Fruit fly (Drosophila melanogaster) whole organism: ENCODE results near the gene Ids.

Source experiments
- CG8478 ChIP-seq: fragments of >200 bp; optimal IDR thresholded peaks from 2 replicates; lab custom pipeline; 2018; ENCODE audit warnings: inconsistent platforms
- Dll ChIP-seq: fragments of >200 bp; optimal IDR thresholded peaks from 2 replicates; lab custom pipeline; 2017
- EcR ChIP-seq, 2 experiments: fragments of >200 bp; optimal IDR thresholded peaks; 2 replicates each; lab custom pipeline; 2017; ENCODE audit warnings: missing biosample characterization in 2 of 2, missing genetic modification characterization in 2 of 2, missing genetic modification reagents in 2 of 2
- pan ChIP-seq: fragments of >200 bp; optimal IDR thresholded peaks from 2 replicates; lab custom pipeline; 2017
- psq ChIP-seq: fragments of >200 bp; optimal IDR thresholded peaks from 2 replicates; lab custom pipeline; 2017
- usp ChIP-seq: fragments of >200 bp; optimal IDR thresholded peaks from 2 replicates; lab custom pipeline; 2017; ENCODE audit warnings: missing biosample characterization, missing genetic modification characterization, mixed read lengths

DNA sequence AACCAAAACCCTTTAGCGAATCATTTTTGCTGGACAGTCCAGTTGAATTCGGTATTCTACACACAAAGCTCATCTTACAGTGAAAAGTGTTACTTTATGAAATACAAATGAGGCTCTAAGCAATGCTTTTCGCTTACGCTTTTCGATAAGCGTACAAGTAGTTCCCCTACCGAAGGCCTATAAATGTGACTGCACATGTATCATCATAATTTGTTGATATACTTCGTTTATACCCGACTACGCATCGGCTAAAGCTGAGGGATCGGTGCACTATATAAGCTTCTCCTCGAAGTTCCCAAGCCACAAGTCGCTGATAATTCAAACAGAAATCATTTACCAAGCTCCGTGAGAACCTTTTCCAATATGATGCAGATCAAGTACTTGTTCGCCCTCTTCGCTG, 8.8 kb upstream of the Ids start, which contains the start of gene Drs:
- TF ChIP-seq Dll (lab: Kevin White, UChicago) (no peak), EcR (GFP tag; optimal IDR thresholded peaks at IDR 0.05; lab: Kevin White, UChicago) (no peak), psq (lab: Kevin White, UChicago) (no peak), usp (GFP tag; lab: Kevin White, UChicago) (no peak), CG8478 (lab: Kevin White, UChicago) (no peak), pan (no peak)
